Worm (Caenorhabditis elegans): ENCODE measurements around the gene bkip-1.

bkip-1 gene

DNA sequence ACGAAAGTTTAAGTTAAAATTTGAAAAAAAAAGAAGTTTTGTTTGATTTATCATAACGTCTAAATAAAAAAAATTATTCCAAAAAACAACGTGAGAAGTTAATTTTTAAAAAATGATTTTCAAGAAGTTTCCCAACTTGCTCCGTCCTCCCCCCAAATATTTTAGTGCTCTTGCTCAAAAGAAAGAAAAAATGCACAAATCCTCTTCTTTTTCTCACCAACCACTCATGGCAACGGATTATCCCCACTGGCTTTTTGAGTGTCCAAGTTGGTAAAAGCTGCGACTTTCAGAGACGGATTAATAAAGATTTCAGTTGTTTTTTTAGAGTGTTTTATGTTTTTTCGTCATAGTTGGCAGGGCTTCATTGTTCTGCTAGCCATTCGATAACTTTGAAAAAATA lies 3.5 kb upstream of the bkip-1 start, which contains the start of gene Y39G8C.2:
Gene Y39G8C.2, minus strand, starts transcription at position 101 of the 400 bp plus-strand sequence.
- TF ChIP-seq klf-2 (GFP tag; conservative IDR thresholded peaks at IDR 0.05) (no peak), T22C8.4 (GFP tag; IDR thresholded peaks at IDR 0.05) (no peak), ref-1 (GFP tag; conservative IDR thresholded peaks at IDR 0.05) (no peak), med-1 (GFP tag; optimal IDR thresholded peaks at IDR 0.05; ENCODE audit: insufficient read depth) (no peak)

DNA sequence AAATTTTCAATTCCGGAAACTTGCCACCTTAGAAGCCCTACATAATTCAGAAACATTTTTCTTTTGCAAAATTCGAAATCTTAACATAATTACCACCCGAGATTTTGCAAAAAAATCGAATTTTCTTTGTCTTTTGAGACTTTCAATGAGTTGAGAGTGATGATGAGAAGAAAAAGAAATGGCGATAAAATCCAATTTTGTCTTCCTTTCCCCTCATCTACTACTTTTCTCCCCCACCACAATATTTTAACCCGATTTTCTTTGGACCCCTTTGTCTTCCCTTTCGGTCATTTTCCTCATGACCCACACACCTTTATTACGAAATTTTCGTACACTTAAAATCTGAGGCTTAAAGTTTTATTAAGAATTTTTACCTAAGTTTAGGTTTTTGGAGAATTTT lies 2.7 kb upstream of the bkip-1 start:
- TF ChIP-seq klf-2 (GFP tag; conservative IDR thresholded peaks at IDR 0.05) (no peak), med-1 (GFP tag; optimal IDR thresholded peaks at IDR 0.05; ENCODE audit: insufficient read depth) (no peak), flt-1 (GFP tag; IDR thresholded peaks at IDR 0.05) (no peak), T22C8.4 (GFP tag; IDR thresholded peaks at IDR 0.05) (no peak)

DNA sequence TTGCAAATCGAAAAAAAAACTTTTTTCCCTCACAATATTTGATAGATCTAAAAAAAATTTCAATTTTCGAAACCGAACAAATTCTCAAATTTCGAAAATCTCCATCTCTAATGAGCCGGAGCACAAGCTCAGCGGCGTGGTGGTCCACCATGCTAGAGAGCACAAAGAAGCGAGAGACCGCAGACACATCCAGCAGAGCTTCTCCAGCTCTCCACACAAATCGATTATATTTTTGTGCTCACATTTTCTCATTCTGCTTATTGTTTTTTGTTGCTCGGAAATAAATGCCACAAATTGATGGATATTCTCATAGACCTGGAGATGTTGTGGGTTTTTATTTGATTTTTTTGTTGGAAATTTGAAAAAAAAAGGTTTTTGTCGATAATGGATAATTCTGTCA lies 1.0 kb downstream of the bkip-1 start:
- no peak for TF ChIP-seq cog-1 (tag; optimal IDR thresholded peaks at IDR 0.05)
- TF ChIP-seq ref-1 (GFP tag; conservative IDR thresholded peaks at IDR 0.05), result no peak
- no peak for TF ChIP-seq ztf-23 (GFP tag; IDR thresholded peaks at IDR 0.05)
- no peak for TF ChIP-seq med-1 (GFP tag; optimal IDR thresholded peaks at IDR 0.05; ENCODE audit: insufficient read depth)
- no peak for TF ChIP-seq T22C8.4 (GFP tag; IDR thresholded peaks at IDR 0.05)
- TF ChIP-seq tab-1 (GFP tag; IDR thresholded peaks at IDR 0.05), result no peak

DNA sequence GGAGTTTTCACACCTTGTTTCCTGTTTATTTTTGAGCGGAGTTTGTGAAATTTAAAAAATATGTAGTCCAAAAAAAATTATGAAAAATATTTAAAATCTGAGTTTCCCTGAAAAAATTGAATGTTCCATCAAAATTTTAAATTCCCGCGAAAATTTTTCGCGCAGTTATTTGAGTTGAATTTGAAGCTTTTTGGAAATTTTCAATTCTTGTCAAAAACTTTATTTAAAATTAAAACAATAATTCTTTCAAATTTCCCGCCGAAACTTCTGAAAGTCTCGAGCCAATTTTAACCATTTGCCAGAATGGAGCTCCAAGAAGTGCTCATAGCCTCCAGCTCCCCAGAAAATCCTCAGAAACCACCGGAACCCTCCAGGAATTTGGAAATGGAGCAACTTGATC lies 3.4 kb downstream of the bkip-1 start, which contains the start of gene gur-4:
Gene gur-4, plus strand, starts transcription at position 301 of the 400 bp plus-strand sequence.
- no peak for TF ChIP-seq T22C8.4 (GFP tag; IDR thresholded peaks at IDR 0.05)
- TF ChIP-seq cog-1 (tag; optimal IDR thresholded peaks at IDR 0.05), result no peak
- TF ChIP-seq ztf-23 (GFP tag; IDR thresholded peaks at IDR 0.05), result no peak
- no peak for TF ChIP-seq tab-1 (GFP tag; IDR thresholded peaks at IDR 0.05)
- TF ChIP-seq flt-1 (GFP tag; IDR thresholded peaks at IDR 0.05), result no peak
- no peak for TF ChIP-seq ztf-29 (GFP tag; IDR thresholded peaks at IDR 0.05)
- TF ChIP-seq med-1 (GFP tag; optimal IDR thresholded peaks at IDR 0.05; ENCODE audit: insufficient read depth), result no peak
- TF ChIP-seq klf-2 (GFP tag; conservative IDR thresholded peaks at IDR 0.05), result no peak
- no peak for TF ChIP-seq ref-1 (GFP tag; conservative IDR thresholded peaks at IDR 0.05)

DNA sequence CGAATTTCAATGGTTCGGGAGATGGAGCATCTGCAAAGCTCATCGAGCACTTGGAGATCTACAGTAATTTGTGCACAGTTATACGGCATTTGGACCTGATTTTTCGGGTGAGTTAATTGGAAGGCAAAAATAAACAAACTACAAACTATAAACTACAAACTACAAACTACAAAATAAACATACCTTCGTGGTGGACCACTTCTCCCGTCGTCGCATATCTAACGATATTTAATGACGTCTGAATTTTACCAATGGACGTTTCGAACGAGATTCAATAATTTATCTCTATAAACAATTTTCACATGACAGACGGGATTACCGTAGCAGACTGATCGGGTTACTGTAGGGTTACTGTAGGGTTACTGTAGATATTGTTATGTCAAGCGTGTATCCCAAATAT lies 5.1 kb downstream of the bkip-1 start:
- TF ChIP-seq ztf-23 (GFP tag; IDR thresholded peaks at IDR 0.05), result no peak
- no peak for TF ChIP-seq tab-1 (GFP tag; IDR thresholded peaks at IDR 0.05)
- TF ChIP-seq klf-2 (GFP tag; conservative IDR thresholded peaks at IDR 0.05), result no peak
- no peak for TF ChIP-seq flt-1 (GFP tag; IDR thresholded peaks at IDR 0.05)
- no peak for TF ChIP-seq med-1 (GFP tag; optimal IDR thresholded peaks at IDR 0.05; ENCODE audit: insufficient read depth)
- TF ChIP-seq ref-1 (GFP tag; conservative IDR thresholded peaks at IDR 0.05), result no peak
- no peak for TF ChIP-seq ztf-29 (GFP tag; IDR thresholded peaks at IDR 0.05)
- TF ChIP-seq cog-1 (tag; optimal IDR thresholded peaks at IDR 0.05), result no peak
- no peak for TF ChIP-seq T22C8.4 (GFP tag; IDR thresholded peaks at IDR 0.05)

DNA sequence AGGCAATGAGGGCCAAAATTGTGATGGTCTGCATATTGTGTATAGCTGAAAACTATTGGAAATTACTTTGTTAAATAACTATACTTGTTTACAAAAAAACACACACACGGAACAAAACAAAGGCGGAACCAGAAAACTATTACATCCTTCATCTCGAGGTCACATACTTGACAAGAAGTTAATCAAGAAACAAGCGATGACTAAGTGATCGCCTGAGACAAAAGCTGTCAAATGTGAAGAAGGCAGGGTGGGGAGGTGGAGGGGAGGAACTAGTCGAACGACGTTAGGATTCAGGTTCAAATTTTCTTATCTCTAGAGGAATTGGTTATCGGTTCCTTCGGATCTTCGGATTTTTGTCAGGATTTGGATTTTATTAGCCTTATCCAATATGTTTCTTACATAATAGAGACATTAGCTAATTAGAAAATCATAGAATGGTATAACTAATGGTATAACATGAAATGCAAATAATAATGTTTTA lies 8.2 kb downstream of the bkip-1 start, which contains the start of gene cpg-7:
Gene cpg-7, minus strand, starts transcription at position 51 of the 481 bp plus-strand sequence.
- TF ChIP-seq tab-1 (GFP tag; IDR thresholded peaks at IDR 0.05), result no peak
- TF ChIP-seq ztf-23 (GFP tag; IDR thresholded peaks at IDR 0.05), result no peak
- TF ChIP-seq med-1 (GFP tag; optimal IDR thresholded peaks at IDR 0.05; ENCODE audit: insufficient read depth), result no peak
- no peak for TF ChIP-seq T22C8.4 (GFP tag; IDR thresholded peaks at IDR 0.05)
- no peak for TF ChIP-seq klf-2 (GFP tag; conservative IDR thresholded peaks at IDR 0.05)
- no peak for TF ChIP-seq cog-1 (tag; optimal IDR thresholded peaks at IDR 0.05)
- no peak for TF ChIP-seq ztf-29 (GFP tag; IDR thresholded peaks at IDR 0.05)
- TF ChIP-seq flt-1 (GFP tag; IDR thresholded peaks at IDR 0.05), result no peak
- TF ChIP-seq ref-1 (GFP tag; conservative IDR thresholded peaks at IDR 0.05), result no peak

DNA sequence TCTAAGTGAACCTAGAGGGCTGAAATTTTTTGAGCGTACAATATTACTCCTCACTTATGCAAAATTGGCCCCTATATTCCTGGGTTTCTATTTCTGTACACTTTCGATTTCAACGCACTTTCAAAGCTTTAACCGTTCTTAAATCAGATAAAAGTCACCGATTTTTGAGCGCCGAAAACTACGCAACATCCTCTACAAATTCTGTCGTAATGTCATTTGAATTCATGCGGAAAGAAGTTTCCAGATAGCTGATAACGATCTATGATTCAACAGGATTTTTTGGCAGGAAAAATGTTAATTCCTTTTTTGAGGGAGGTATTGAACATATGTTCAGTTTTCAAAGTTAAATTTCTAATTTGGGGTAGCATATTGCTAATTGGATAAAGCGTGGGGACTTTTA lies 11.8 kb downstream of the bkip-1 start:
- TF ChIP-seq flt-1 (GFP tag; IDR thresholded peaks at IDR 0.05), result no peak

DNA sequence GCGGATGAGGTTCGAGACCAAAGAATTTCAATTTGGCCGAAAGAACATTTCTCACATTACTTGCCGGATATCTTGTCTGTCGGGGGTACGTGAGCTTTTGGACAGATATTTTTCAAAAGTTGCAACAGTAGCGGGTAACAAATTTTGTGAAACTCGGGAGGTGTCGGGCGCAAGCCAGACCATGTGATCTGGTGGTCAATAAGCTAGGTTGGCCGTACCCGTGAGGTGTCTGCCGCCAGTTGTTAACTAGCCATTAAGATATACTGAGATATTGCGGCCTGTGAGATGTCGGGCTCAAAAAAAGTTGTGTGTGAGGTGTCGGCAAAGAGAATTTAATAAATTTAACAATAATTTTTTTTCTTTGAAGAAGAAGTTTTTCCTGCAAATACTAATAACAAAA lies 17.3 kb downstream of the bkip-1 start:
- TF ChIP-seq ztf-23 (GFP tag; IDR thresholded peaks at IDR 0.05) (no peak), ref-1 (GFP tag; conservative IDR thresholded peaks at IDR 0.05) (no peak)

DNA sequence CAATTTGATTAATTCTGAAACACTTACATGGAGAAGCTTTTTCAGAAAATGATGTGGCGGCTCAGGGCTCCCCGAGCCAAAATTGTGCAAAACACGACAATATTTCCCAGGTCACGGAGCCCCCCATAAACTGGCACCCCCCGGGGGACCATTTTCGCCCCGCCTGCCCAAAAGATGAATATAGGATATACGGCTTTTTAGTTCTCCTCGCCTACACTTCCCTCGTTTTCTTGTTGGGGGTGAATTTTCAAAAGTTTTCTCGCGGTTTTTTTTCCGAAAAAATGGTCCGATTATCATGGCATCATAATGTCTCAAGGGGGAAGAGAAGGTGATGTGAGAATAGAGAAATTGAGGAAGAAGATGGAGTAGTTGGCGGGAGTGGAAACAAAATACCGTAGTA lies 21.0 kb downstream of the bkip-1 start, which contains the start of gene K09E4.4:
Gene K09E4.4, minus strand, starts transcription at position 101 of the 400 bp plus-strand sequence.
- TF ChIP-seq flt-1 (GFP tag; IDR thresholded peaks at IDR 0.05) (no peak), med-1 (GFP tag; optimal IDR thresholded peaks at IDR 0.05; ENCODE audit: insufficient read depth) (no peak), tab-1 (GFP tag; IDR thresholded peaks at IDR 0.05) (no peak), ztf-23 (GFP tag; IDR thresholded peaks at IDR 0.05) (no peak), ztf-29 (GFP tag; IDR thresholded peaks at IDR 0.05) (no peak), klf-2 (GFP tag; conservative IDR thresholded peaks at IDR 0.05) (no peak), T22C8.4 (GFP tag; IDR thresholded peaks at IDR 0.05) (no peak), cog-1 (tag; optimal IDR thresholded peaks at IDR 0.05) (no peak), ref-1 (GFP tag; conservative IDR thresholded peaks at IDR 0.05) (no peak)

DNA sequence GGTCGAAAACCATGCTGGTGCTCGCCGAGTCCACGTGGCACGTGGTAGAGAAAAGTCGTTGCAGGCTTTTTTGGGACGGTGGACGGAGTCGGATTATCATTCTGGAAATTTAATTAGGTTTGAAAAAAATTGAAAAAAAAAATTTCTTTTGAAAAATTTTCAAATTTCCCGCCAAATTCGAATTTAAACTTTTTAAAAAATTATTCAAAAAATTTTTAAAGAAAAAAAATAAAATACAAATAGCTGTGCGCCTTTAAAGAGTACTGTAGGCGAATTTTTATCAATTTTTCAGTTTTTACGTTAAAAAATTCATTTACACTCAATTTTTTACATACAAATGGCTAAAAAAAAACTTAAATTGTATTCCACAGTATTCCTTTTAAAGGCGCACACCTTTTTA lies 25.8 kb downstream of the bkip-1 start, which contains the start of gene K09E4.3:
Gene K09E4.3, minus strand, starts transcription at position 101 of the 400 bp plus-strand sequence.
- TF ChIP-seq med-1 (GFP tag; optimal IDR thresholded peaks at IDR 0.05; ENCODE audit: insufficient read depth), result no peak
- no peak for TF ChIP-seq cog-1 (tag; optimal IDR thresholded peaks at IDR 0.05)
- no peak for TF ChIP-seq T22C8.4 (GFP tag; IDR thresholded peaks at IDR 0.05)
- no peak for TF ChIP-seq flt-1 (GFP tag; IDR thresholded peaks at IDR 0.05)
- no peak for TF ChIP-seq ztf-29 (GFP tag; IDR thresholded peaks at IDR 0.05)
- no peak for TF ChIP-seq ref-1 (GFP tag; conservative IDR thresholded peaks at IDR 0.05)
- no peak for TF ChIP-seq tab-1 (GFP tag; IDR thresholded peaks at IDR 0.05)
- no peak for TF ChIP-seq ztf-23 (GFP tag; IDR thresholded peaks at IDR 0.05)
- no peak for TF ChIP-seq klf-2 (GFP tag; conservative IDR thresholded peaks at IDR 0.05)

DNA sequence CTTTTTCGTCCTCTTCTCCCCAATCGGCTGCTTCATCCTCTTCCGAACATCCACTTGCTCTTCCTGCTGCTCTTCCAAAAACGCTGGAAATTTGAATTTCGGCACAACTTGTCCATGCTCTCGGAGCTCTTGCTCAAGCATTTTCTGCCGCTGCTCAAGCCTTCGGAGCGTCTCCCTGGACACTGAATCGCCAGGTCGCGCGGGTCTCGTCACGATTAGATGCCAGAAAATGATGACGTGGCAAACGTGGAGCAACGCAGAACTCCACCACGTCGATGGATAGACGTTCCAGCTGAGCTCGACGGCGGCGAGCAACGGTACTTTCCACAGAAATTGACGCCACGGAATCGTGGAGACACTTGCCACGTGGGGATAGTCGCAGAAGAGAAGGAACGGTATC lies 28.1 kb downstream of the bkip-1 start:
- no peak for TF ChIP-seq tab-1 (GFP tag; IDR thresholded peaks at IDR 0.05)
- TF ChIP-seq cog-1 (tag; optimal IDR thresholded peaks at IDR 0.05), result no peak
- no peak for TF ChIP-seq T22C8.4 (GFP tag; IDR thresholded peaks at IDR 0.05)
- TF ChIP-seq ref-1 (GFP tag; conservative IDR thresholded peaks at IDR 0.05), result no peak
- no peak for TF ChIP-seq flt-1 (GFP tag; IDR thresholded peaks at IDR 0.05)
- TF ChIP-seq med-1 (GFP tag; optimal IDR thresholded peaks at IDR 0.05; ENCODE audit: insufficient read depth), result no peak
- TF ChIP-seq ztf-23 (GFP tag; IDR thresholded peaks at IDR 0.05), result no peak
- TF ChIP-seq klf-2 (GFP tag; conservative IDR thresholded peaks at IDR 0.05), result no peak
- no peak for TF ChIP-seq ztf-29 (GFP tag; IDR thresholded peaks at IDR 0.05)
